Fruit fly (Drosophila melanogaster): Measurements from ENCODE around the gene CG16700.

The CG16700 gene

DNA sequence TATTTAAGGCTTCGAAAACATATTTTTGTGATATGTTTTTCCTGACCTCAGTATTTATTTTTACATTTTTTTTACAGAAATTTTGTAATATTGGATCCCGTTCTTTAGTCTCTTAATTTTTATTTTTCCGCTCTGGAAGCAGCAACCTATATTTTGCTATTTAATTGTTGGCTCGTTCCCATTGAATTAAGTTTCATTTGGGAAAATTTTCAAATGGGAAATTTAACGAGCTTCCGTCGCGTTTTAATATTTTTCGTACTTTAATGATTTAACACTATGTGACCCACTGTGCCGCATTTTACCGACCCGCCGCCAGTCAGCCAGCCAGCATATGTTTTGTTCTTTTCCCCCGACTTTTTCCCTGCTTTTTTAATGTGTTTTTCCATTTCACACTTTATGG lies 19.6 kb downstream of the CG16700 start (continued):
- TF ChIP-seq CG12744 (GFP tag; optimal IDR thresholded peaks at IDR 0.05) (no peak), maf-S (GFP tag; optimal IDR thresholded peaks at IDR 0.05) (no peak), Poxn (GFP tag; IDR thresholded peaks at IDR 0.05) (no peak), Doc2 (GFP tag; IDR thresholded peaks at IDR 0.05) (no peak), CG12071 (GFP tag; optimal IDR thresholded peaks at IDR 0.05) (no peak), zen (tag; optimal IDR thresholded peaks at IDR 0.05) (no peak), Adf1 (GFP tag; IDR thresholded peaks at IDR 0.05) (no peak), salm (tag; optimal IDR thresholded peaks at IDR 0.05) (no peak), crol (GFP tag; IDR thresholded peaks at IDR 0.05) (no peak), twi (tag; optimal IDR thresholded peaks at IDR 0.05) (peak; percentile 80), CG11504 (tag; optimal IDR thresholded peaks at IDR 0.05) (peak; percentile 7), CG4360 (GFP tag; IDR thresholded peaks at IDR 0.05) (no peak), CG9609 (GFP tag; optimal IDR thresholded peaks at IDR 0.05) (no peak), pan (optimal IDR thresholded peaks at IDR 0.05) (no peak), pan (GFP tag; optimal IDR thresholded peaks at IDR 0.05 in 1 of 2, IDR thresholded peaks at IDR 0.05 in 1 of 2) (no peak), CG8281 (tag; optimal IDR thresholded peaks at IDR 0.05) (no peak), HLH3B (GFP tag; IDR thresholded peaks at IDR 0.05) (no peak), bowl (GFP tag; IDR thresholded peaks at IDR 0.05) (no peak), CG9215 (GFP tag; IDR thresholded peaks at IDR 0.05) (no peak), CG2889 (GFP tag; IDR thresholded peaks at IDR 0.05) (no peak), sug (tag; optimal IDR thresholded peaks at IDR 0.05) (no peak), CG8388 (GFP tag; optimal IDR thresholded peaks at IDR 0.05) (peak; percentile 36), CG8924 (tag; optimal IDR thresholded peaks at IDR 0.05) (no peak), Oli (tag; optimal IDR thresholded peaks at IDR 0.05) (peak; percentile 2), CG7357 (GFP tag; IDR thresholded peaks at IDR 0.05) (no peak), CG17361 (GFP tag; IDR thresholded peaks at IDR 0.05) (no peak), mld (GFP tag; IDR thresholded peaks at IDR 0.05; ENCODE audit: partially characterized antibody) (no peak), bsh (GFP tag; optimal IDR thresholded peaks at IDR 0.05) (peak in 1 of 2 experiments; percentile 17), CG15011 (GFP tag; optimal IDR thresholded peaks at IDR 0.05) (no peak), dan (GFP tag; IDR thresholded peaks at IDR 0.05) (no peak), CG12391 (tag; optimal IDR thresholded peaks at IDR 0.05) (no peak), CG9727 (GFP tag; optimal IDR thresholded peaks at IDR 0.05) (peak; percentile 17), ssp (GFP tag; IDR thresholded peaks at IDR 0.05) (no peak), Stat92E (GFP tag; optimal IDR thresholded peaks at IDR 0.05) (no peak), bigmax (GFP tag; optimal IDR thresholded peaks at IDR 0.05) (no peak), CG12299 (tag; optimal IDR thresholded peaks at IDR 0.05) (no peak), Hmr (GFP tag; optimal IDR thresholded peaks at IDR 0.05) (no peak), grau (tag; optimal IDR thresholded peaks at IDR 0.05) (peak; percentile 10), CG14965 (GFP tag; optimal IDR thresholded peaks at IDR 0.05; ENCODE audit: borderline replicate concordance) (no peak), dati (GFP tag; IDR thresholded peaks at IDR 0.05) (no peak), Med (GFP tag) (peak; percentile 51), pita (GFP tag; optimal IDR thresholded peaks at IDR 0.05) (no peak), CG18262 (tag; optimal IDR thresholded peaks at IDR 0.05) (peak; percentile 36), CG11723 (GFP tag; optimal IDR thresholded peaks at IDR 0.05) (no peak), row (GFP tag; IDR thresholded peaks at IDR 0.05) (peak; percentile 29; the same call in 1 of the 3 replicates), CG10462 (GFP tag; optimal IDR thresholded peaks at IDR 0.05) (no peak), aop (GFP tag; IDR thresholded peaks at IDR 0.05) (no peak), TFAM (GFP tag; optimal IDR thresholded peaks at IDR 0.05) (no peak), Lim3 (GFP tag; IDR thresholded peaks at IDR 0.05) (no peak), Dp (GFP tag; optimal IDR thresholded peaks at IDR 0.05) (no peak), dmrt99B (tag; optimal IDR thresholded peaks at IDR 0.05) (peak; percentile 6), CG3407 (GFP tag; optimal IDR thresholded peaks at IDR 0.05) (no peak)
